Worm (Caenorhabditis elegans) whole organism, L3 larva: Measurements from ENCODE around the gene T04B2.8.

Experiments used
- R02D3.7 ChIP-seq: fragments of 150-350 bp; optimal IDR thresholded peaks from 2 replicates; lab custom pipeline; 2014; ENCODE audit warnings: missing biosample characterization, missing genetic modification characterization
- ZK546.5 ChIP-seq: sonication (generic microtip); optimal IDR thresholded peaks from 2 replicates; lab custom pipeline; 2017; ENCODE audit warnings: missing biosample characterization, missing genetic modification characterization
- ceh-28 ChIP-seq: fragments of 150-350 bp; optimal IDR thresholded peaks from 2 replicates; lab custom pipeline; 2014; ENCODE audit warnings: missing biosample characterization, missing genetic modification reagents, missing genetic modification characterization
- ceh-82 ChIP-seq: fragments of 150-350 bp; optimal IDR thresholded peaks from 2 replicates; lab custom pipeline; 2014; ENCODE audit warnings: missing biosample characterization, missing genetic modification characterization
- egl-5 ChIP-seq: fragments of 150-350 bp; optimal IDR thresholded peaks from 2 replicates; lab custom pipeline; 2017; ENCODE audit warnings: missing biosample characterization, missing genetic modification reagents, missing genetic modification characterization, inconsistent platforms
- elt-1 ChIP-seq: fragments of 150-350 bp; optimal IDR thresholded peaks from 2 replicates; lab custom pipeline; 2014; ENCODE audit warnings: missing biosample characterization, missing genetic modification characterization
- elt-2 ChIP-seq: sonication (generic microtip); optimal IDR thresholded peaks from 2 replicates; lab custom pipeline; 2016; ENCODE audit warnings: missing genetic modification reagents, mild to moderate bottlenecking, missing genetic modification characterization, missing compliant biosample characterization
- elt-3 ChIP-seq, 3 experiments: fragments of 150-350 bp in 1 of 3; sonication (generic microtip) in 2 of 3; optimal IDR thresholded peaks; 2 replicates in 2 of 3; 4 replicates in 1 of 3; lab custom pipeline; 2014 to 2017; ENCODE audit warnings: missing biosample characterization in 3 of 3, missing genetic modification characterization in 3 of 3
- eor-1 ChIP-seq, 2 experiments: fragments of 150-350 bp; optimal IDR thresholded peaks; 2 replicates each; lab custom pipeline; 2014 to 2018; ENCODE audit warnings: missing biosample characterization in 2 of 2, missing genetic modification characterization in 2 of 2
- fkh-10 ChIP-seq: sonication (generic microtip); optimal IDR thresholded peaks from 2 replicates; lab custom pipeline; 2017; ENCODE audit warnings: missing biosample characterization, missing genetic modification reagents, missing genetic modification characterization
- hmg-11 ChIP-seq: sonication (generic microtip); optimal IDR thresholded peaks from 2 replicates; lab custom pipeline; 2016; ENCODE audit warnings: missing genetic modification characterization, missing compliant biosample characterization
- jun-1 ChIP-seq: fragments of 150-350 bp; optimal IDR thresholded peaks from 2 replicates; lab custom pipeline; 2014; ENCODE audit warnings: missing biosample characterization, missing genetic modification reagents, missing genetic modification characterization
- lin-15B ChIP-seq: fragments of 150-350 bp; optimal IDR thresholded peaks from 2 replicates; lab custom pipeline; 2014; ENCODE audit warnings: missing biosample characterization, missing genetic modification characterization
- lin-39 ChIP-seq: fragments of 150-350 bp; optimal IDR thresholded peaks from 2 replicates; lab custom pipeline; 2018; ENCODE audit warnings: missing biosample characterization, missing genetic modification reagents, missing genetic modification characterization
- mml-1 ChIP-seq: fragments of 150-350 bp; sonication (generic microtip); optimal IDR thresholded peaks from 3 replicates; lab custom pipeline; 2014; ENCODE audit warnings: missing biosample characterization, missing genetic modification characterization
- nfya-1 ChIP-seq: sonication (generic microtip); optimal IDR thresholded peaks from 2 replicates; lab custom pipeline; 2017; ENCODE audit warnings: missing genetic modification characterization, mild to moderate bottlenecking, missing compliant biosample characterization, antibody characterized with exemption, moderate library complexity; ENCODE audit not compliant: insufficient read depth
- nhr-11 ChIP-seq: fragments of 150-350 bp; optimal IDR thresholded peaks from 2 replicates; lab custom pipeline; 2014; ENCODE audit warnings: missing biosample characterization, missing genetic modification characterization
- nhr-237 ChIP-seq: fragments of 150-350 bp; optimal IDR thresholded peaks from 2 replicates; lab custom pipeline; 2014; ENCODE audit warnings: missing biosample characterization, missing genetic modification characterization
- nhr-28 ChIP-seq: fragments of 150-350 bp; optimal IDR thresholded peaks from 2 replicates; lab custom pipeline; 2014; ENCODE audit warnings: missing biosample characterization, missing genetic modification characterization
- nhr-43 ChIP-seq: sonication (generic microtip); optimal IDR thresholded peaks from 2 replicates; lab custom pipeline; 2016; ENCODE audit warnings: mild to moderate bottlenecking, missing genetic modification characterization, missing compliant biosample characterization; ENCODE audit not compliant: poor library complexity, severe bottlenecking
- nhr-67 ChIP-seq: fragments of 150-350 bp; optimal IDR thresholded peaks from 2 replicates; lab custom pipeline; 2014; ENCODE audit warnings: missing biosample characterization, missing genetic modification characterization
- nhr-76 ChIP-seq: fragments of 150-350 bp; sonication (generic microtip); optimal IDR thresholded peaks from 5 replicates; lab custom pipeline; 2014; ENCODE audit warnings: missing biosample characterization, missing genetic modification characterization
- nhr-77 ChIP-seq: fragments of 150-350 bp; optimal IDR thresholded peaks from 2 replicates; lab custom pipeline; 2014; ENCODE audit warnings: missing biosample characterization, missing genetic modification characterization
- pha-4 ChIP-seq: fragments of 150-350 bp; optimal IDR thresholded peaks from 2 replicates; lab custom pipeline; 2014; ENCODE audit warnings: missing biosample characterization, missing genetic modification reagents, missing genetic modification characterization
- pqm-1 ChIP-seq: fragments of 150-350 bp; optimal IDR thresholded peaks from 2 replicates; lab custom pipeline; 2017; ENCODE audit warnings: missing biosample characterization, missing genetic modification characterization, inconsistent platforms
- sea-2 ChIP-seq: fragments of 150-350 bp; sonication (generic microtip); optimal IDR thresholded peaks from 4 replicates; lab custom pipeline; 2014; ENCODE audit warnings: missing biosample characterization, missing genetic modification reagents, missing genetic modification characterization
- skn-1 ChIP-seq: fragments of 150-350 bp; optimal IDR thresholded peaks from 2 replicates; lab custom pipeline; 2014; ENCODE audit warnings: missing biosample characterization, missing genetic modification characterization
- tbx-2 ChIP-seq: sonication (generic microtip); optimal IDR thresholded peaks from 2 replicates; lab custom pipeline; 2016; ENCODE audit warnings: mild to moderate bottlenecking, missing genetic modification characterization, missing compliant biosample characterization
- unc-39 ChIP-seq: sonication (generic microtip); optimal IDR thresholded peaks from 4 replicates; lab custom pipeline; 2017; ENCODE audit warnings: missing biosample characterization, missing genetic modification characterization
- unc-62 ChIP-seq: fragments of 150-350 bp; sonication (generic microtip); optimal IDR thresholded peaks from 4 replicates; lab custom pipeline; 2014; ENCODE audit warnings: missing biosample characterization, missing genetic modification reagents, missing genetic modification characterization
- zag-1 ChIP-seq: fragments of 150-350 bp; optimal IDR thresholded peaks from 2 replicates; lab custom pipeline; 2014; ENCODE audit warnings: missing biosample characterization, missing genetic modification characterization
- ztf-11 ChIP-seq: fragments of 150-350 bp; optimal IDR thresholded peaks from 2 replicates; lab custom pipeline; 2014; ENCODE audit warnings: missing biosample characterization, missing genetic modification characterization
- ztf-4 ChIP-seq: fragments of 150-350 bp; optimal IDR thresholded peaks from 2 replicates; lab custom pipeline; 2014; ENCODE audit warnings: missing biosample characterization, missing genetic modification characterization

Gene T04B2.8

ce11 chrIV:10048268-10048667, 2.7 kb downstream of the T04B2.8 start:
- no peak for TF ChIP-seq unc-39
- TF ChIP-seq R02D3.7 (tag; lab: Kevin White, UChicago), result no peak
- no peak for TF ChIP-seq ceh-82 (tag; lab: Kevin White, UChicago)
- TF ChIP-seq, all 47 proteins: peak for 0

- TF ChIP-seq egl-5 (tag; lab: Kevin White, UChicago) (no peak), pqm-1 (tag; lab: Kevin White, UChicago) (no peak), ztf-11 (tag; lab: Kevin White, UChicago) (no peak), jun-1 (tag; lab: Kevin White, UChicago) (no peak), fkh-10 (GFP tag; lab: Kevin White, UChicago) (no peak), pha-4 (tag; lab: Kevin White, UChicago) (no peak), ceh-82 (tag; lab: Kevin White, UChicago) (no peak), lin-15B (tag; lab: Kevin White, UChicago) (no peak), zag-1 (tag; lab: Kevin White, UChicago) (no peak), tbx-2 (tag; lab: Kevin White, UChicago) (no peak), mml-1 (no peak)
These were observed 3.9 kb downstream of the T04B2.8 start, which contains the start of gene T04B2.3 for ce11 chrIV:10047108-10047507. Gene T04B2.3 (plus strand): TSS chrIV:10047408.

ce11 chrIV:10046005-10046404, 5.0 kb downstream of the T04B2.8 start:
- TF ChIP-seq skn-1 (tag; lab: Kevin White, UChicago), result no peak
- TF ChIP-seq lin-39 (tag; lab: Kevin White, UChicago), result peak; percentile 1

- TF ChIP-seq tbx-2 (tag; lab: Kevin White, UChicago) (no peak), R02D3.7 (tag; lab: Kevin White, UChicago) (no peak), egl-5 (tag; lab: Kevin White, UChicago) (no peak), ceh-82 (tag; lab: Kevin White, UChicago) (no peak), elt-1 (tag; lab: Kevin White, UChicago) (no peak), ztf-4 (tag; lab: Kevin White, UChicago) (no peak), eor-1 (tag; optimal IDR thresholded peaks at IDR 0.05; lab: Kevin White, UChicago) (no peak), unc-62 (GFP tag; lab: Kevin White, UChicago) (no peak), sea-2 (GFP tag; lab: Kevin White, UChicago) (no peak), unc-39 (no peak), nhr-77 (tag; lab: Kevin White, UChicago) (no peak), nhr-11 (tag; lab: Kevin White, UChicago) (no peak), ZK546.5 (tag; lab: Kevin White, UChicago) (no peak), nhr-76 (no peak)
These were observed 8.1 kb downstream of the T04B2.8 start, which contains the start of gene frk-1 for ce11 chrIV:10042881-10043280. Gene frk-1 (plus strand): TSS chrIV:10043181.

- no peak for TF ChIP-seq unc-62 (GFP tag; lab: Kevin White, UChicago)
These were observed 10.2 kb downstream of the T04B2.8 start, which contains the start of gene dhs-31 for ce11 chrIV:10040803-10041202. Gene dhs-31 (minus strand): TSS chrIV:10040903.

- TF ChIP-seq elt-2 (tag; lab: Kevin White, UChicago) (no peak), nhr-43 (tag; lab: Kevin White, UChicago) (no peak), ceh-28 (tag; lab: Kevin White, UChicago) (no peak), jun-1 (tag; lab: Kevin White, UChicago) (no peak), elt-3 (tag; optimal IDR thresholded peaks at IDR 0.05; lab: Kevin White, UChicago) (no peak), nhr-67 (no peak), nfya-1 (no peak), ZK546.5 (tag; lab: Kevin White, UChicago) (no peak), nhr-237 (no peak), R02D3.7 (tag; lab: Kevin White, UChicago) (no peak), pqm-1 (tag; lab: Kevin White, UChicago) (no peak), nhr-11 (tag; lab: Kevin White, UChicago) (no peak), nhr-28 (tag; lab: Kevin White, UChicago) (no peak), elt-1 (tag; lab: Kevin White, UChicago) (no peak), nhr-76 (no peak), lin-15B (tag; lab: Kevin White, UChicago) (no peak), hmg-11 (no peak), tbx-2 (tag; lab: Kevin White, UChicago) (no peak), pha-4 (tag; lab: Kevin White, UChicago) (no peak), fkh-10 (GFP tag; lab: Kevin White, UChicago) (no peak)
These were observed 14.0 kb downstream of the T04B2.8 start, which contains the start of gene F44D12.10 for ce11 chrIV:10036966-10037365. Gene F44D12.10 (minus strand): TSS chrIV:10037066.
